Worm (Caenorhabditis elegans) whole organism, young adult: ENCODE data around the gene fbxa-224.

Source experiments
- ama-1 ChIP-seq, 3 experiments: fragments of 150-350 bp in 1 of 3; sonication (generic microtip) in 2 of 3; optimal IDR thresholded peaks; 2 replicates each; lab custom pipeline; 2014 to 2018; ENCODE audit warnings: missing biosample characterization in 2 of 3, missing genetic modification characterization in 2 of 3, missing genetic modification reagents in 2 of 3
- attf-5 ChIP-seq: fragments of 200-800 bp; sonication (Bioruptor generic); optimal IDR thresholded peaks from 2 replicates; lab custom pipeline; 2018; ENCODE audit warnings: mild to moderate bottlenecking, missing genetic modification characterization, missing compliant biosample characterization
- ceh-40 ChIP-seq: fragments of 200-800 bp; sonication (Bioruptor generic); IDR thresholded peaks from 2 replicates; pipeline ENCODE4 v1.3.6; 2022; ENCODE audit warnings: missing genetic modification characterization, missing compliant biosample characterization
- egl-44 ChIP-seq: fragments of 200-800 bp; sonication (Bioruptor generic); IDR thresholded peaks from 2 replicates; pipeline ENCODE4 v1.3.6; 2022; ENCODE audit warnings: missing genetic modification reagents, missing genetic modification characterization, missing compliant biosample characterization
- ets-4 ChIP-seq: fragments of 200-800 bp; sonication (Bioruptor generic); optimal IDR thresholded peaks from 2 replicates; lab custom pipeline; 2018; ENCODE audit warnings: mild to moderate bottlenecking, missing genetic modification characterization, missing compliant biosample characterization
- pha-4 ChIP-seq: fragments of 150-350 bp; sonication (generic microtip); optimal IDR thresholded peaks from 2 replicates; lab custom pipeline; 2014; ENCODE audit warnings: missing biosample characterization, missing genetic modification reagents, missing genetic modification characterization
- unc-130 ChIP-seq: sonication (generic microtip); optimal IDR thresholded peaks from 2 replicates; lab custom pipeline; 2016; ENCODE audit warnings: missing genetic modification reagents, missing genetic modification characterization, missing compliant biosample characterization

ce11 chrII:7575614-7576013, 27.7 kb upstream of the fbxa-224 start, which contains the start of gene F35D2.1:
- TF ChIP-seq unc-130 (GFP tag; lab: Kevin White, UChicago) (no peak), egl-44 (GFP tag; lab: Robert Waterston, UW) (no peak), ama-1 (optimal IDR thresholded peaks at IDR 0.05; lab: Kevin White, UChicago) (no peak), ama-1 (GFP tag; optimal IDR thresholded peaks at IDR 0.05; lab: Kevin White, UChicago) (no peak), ceh-40 (GFP tag; lab: Robert Waterston, UW) (no peak), ets-4 (GFP tag; lab: Kevin White, UChicago) (no peak), pha-4 (tag; lab: Kevin White, UChicago) (no peak), attf-5 (GFP tag; lab: Kevin White, UChicago) (no peak)
